Fruit fly (Drosophila melanogaster): ENCODE data around the gene CG7246.
A peak's percentile ranks its signal among the peaks of the same experiment; 100 is the strongest.

Gene CG7246

DNA sequence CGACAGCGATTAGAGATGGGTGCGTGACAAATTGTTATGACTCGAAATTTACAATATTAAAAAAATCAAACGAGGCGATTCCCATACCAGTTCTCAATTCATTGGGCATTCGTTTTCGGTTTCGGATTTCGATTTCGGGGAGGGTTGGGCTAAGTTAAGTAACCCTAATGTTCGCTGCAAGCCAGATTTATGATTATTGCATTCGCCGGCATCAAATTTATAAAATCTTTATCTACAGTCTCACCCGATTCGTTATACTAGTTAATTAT is 47.1 kb upstream of the CG7246 start (continued):
- no peak for TF ChIP-seq CG10147 (GFP tag; optimal IDR thresholded peaks at IDR 0.05)
- no peak for TF ChIP-seq CG13296 (GFP tag; optimal IDR thresholded peaks at IDR 0.05)

DNA sequence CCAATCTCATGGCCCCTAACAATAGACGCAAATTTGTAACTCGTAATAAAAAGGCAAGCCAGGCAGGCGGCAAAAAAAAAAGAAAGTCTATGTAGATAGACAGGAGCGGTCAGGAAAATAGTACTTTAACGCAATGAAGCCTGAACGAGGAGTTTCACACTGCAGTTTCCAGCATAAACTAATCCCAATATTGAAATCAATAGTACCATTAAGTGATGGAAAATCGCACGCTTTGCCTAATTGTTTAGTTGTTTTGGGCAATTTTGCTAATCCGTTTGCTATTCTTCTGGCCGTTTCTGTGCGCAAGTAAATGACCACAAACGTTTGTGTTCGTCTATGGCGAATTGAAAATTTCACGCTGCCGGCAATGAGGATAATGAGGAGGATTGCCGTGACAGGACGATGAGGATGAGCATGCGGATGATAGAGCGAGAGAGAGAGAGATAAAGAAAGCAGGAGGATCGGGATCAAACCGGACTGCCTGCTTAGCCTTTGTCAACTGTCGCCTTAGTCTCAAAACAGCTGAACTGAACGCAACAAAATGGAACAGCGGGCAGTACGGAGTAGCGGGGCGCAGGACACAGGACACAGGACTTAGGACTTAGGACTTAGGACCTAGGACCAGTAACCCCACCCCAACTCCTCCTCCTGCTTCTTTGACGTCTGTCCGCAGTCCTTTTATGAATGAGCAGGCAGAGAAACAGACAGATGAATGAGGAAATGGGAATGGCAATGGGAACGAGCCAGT is 46.6 kb upstream of the CG7246 start:
- TF ChIP-seq Oaz (GFP tag; IDR thresholded peaks at IDR 0.05) (0 out of 2 replicates have a peak, but pooled peaks have one; percentile 16), CG8944 (GFP tag; optimal IDR thresholded peaks at IDR 0.05) (peak; percentile 16), CG4424 (GFP tag; optimal IDR thresholded peaks at IDR 0.05) (peak; percentile 3), Tbp (GFP tag; optimal IDR thresholded peaks at IDR 0.05) (no peak), Ada2b (GFP tag; IDR thresholded peaks at IDR 0.05) (0 out of 2 replicates have a peak, but pooled peaks have one; percentile 22), ham (GFP tag; IDR thresholded peaks at IDR 0.05) (no peak), Hr51 (GFP tag; optimal IDR thresholded peaks at IDR 0.05) (peak in 1 of 2 experiments; percentile 26), Bgb (GFP tag; IDR thresholded peaks at IDR 0.05; ENCODE audit: partially characterized antibody) (no peak), lab (GFP tag; optimal IDR thresholded peaks at IDR 0.05) (peak; percentile 47), Kr (GFP tag; optimal IDR thresholded peaks at IDR 0.05) (peak; percentile 56), CG7786 (GFP tag; optimal IDR thresholded peaks at IDR 0.05) (peak; percentile 1), ara (GFP tag; IDR thresholded peaks at IDR 0.05) (no peak), CG12391 (tag; optimal IDR thresholded peaks at IDR 0.05) (peak; percentile 14), slp2 (GFP tag; optimal IDR thresholded peaks at IDR 0.05) (no peak), mam (GFP tag; optimal IDR thresholded peaks at IDR 0.05) (peak; percentile 11), sisA (GFP tag; IDR thresholded peaks at IDR 0.05) (0 out of 2 replicates have a peak, but pooled peaks have one; percentile 17), ac (GFP tag; optimal IDR thresholded peaks at IDR 0.05) (no peak), gem (tag; optimal IDR thresholded peaks at IDR 0.05) (peak; percentile 49), bcd (GFP tag; optimal IDR thresholded peaks at IDR 0.05) (peak; percentile 17), kni (GFP tag; optimal IDR thresholded peaks at IDR 0.05) (peak; percentile 60), E2f1 (GFP tag; IDR thresholded peaks at IDR 0.05) (no peak), grau (tag; optimal IDR thresholded peaks at IDR 0.05) (peak; percentile 5), Pdp1 (GFP tag; optimal IDR thresholded peaks at IDR 0.05) (peak in 1 of 2 experiments; percentile 18), vfl (GFP tag; optimal IDR thresholded peaks at IDR 0.05) (no peak), zfh1 (GFP tag; IDR thresholded peaks at IDR 0.05) (peak; percentile 62; the same call in 2 of the 3 replicates), CG10979 (tag; optimal IDR thresholded peaks at IDR 0.05) (peak; percentile 19), ind (GFP tag; optimal IDR thresholded peaks at IDR 0.05) (peak; percentile 11), CG30403 (GFP tag; optimal IDR thresholded peaks at IDR 0.05) (peak; percentile 30), zen2 (GFP tag; IDR thresholded peaks at IDR 0.05; ENCODE audit: partially characterized antibody) (no peak), insv (GFP tag; optimal IDR thresholded peaks at IDR 0.05) (peak in 1 of 2 experiments; percentile 47), Stat92E (GFP tag; optimal IDR thresholded peaks at IDR 0.05) (no peak), CG2129 (GFP tag; IDR thresholded peaks at IDR 0.05; ENCODE audit: partially characterized antibody) (no peak), jing (GFP tag; optimal IDR thresholded peaks at IDR 0.05) (no peak), dpn (GFP tag; optimal IDR thresholded peaks at IDR 0.05) (peak in 1 of 2 experiments; percentile 19), disco-r (GFP tag; optimal IDR thresholded peaks at IDR 0.05) (no peak), pan (optimal IDR thresholded peaks at IDR 0.05) (no peak), pan (GFP tag; optimal IDR thresholded peaks at IDR 0.05 in 1 of 2, IDR thresholded peaks at IDR 0.05 in 1 of 2) (peak in 1 of 2 experiments; percentile 31), slbo (GFP tag; IDR thresholded peaks at IDR 0.05) (0 out of 2 replicates have a peak, but pooled peaks have one; percentile 33), HLH3B (GFP tag; IDR thresholded peaks at IDR 0.05) (0 out of 2 replicates have a peak, but pooled peaks have one; percentile 18), CG15479 (GFP tag; optimal IDR thresholded peaks at IDR 0.05) (peak; percentile 67), Doc3 (GFP tag; IDR thresholded peaks at IDR 0.05; ENCODE audit: partially characterized antibody) (0 out of 3 replicates have a peak, but pooled peaks have one; percentile 18), Meics (GFP tag; optimal IDR thresholded peaks at IDR 0.05) (peak; percentile 12), gcm (GFP tag; optimal IDR thresholded peaks at IDR 0.05) (no peak), caup (GFP tag; optimal IDR thresholded peaks at IDR 0.05; ENCODE audit: severe bottlenecking) (no peak)
